Fruit fly (Drosophila melanogaster) whole organism, embryonic: ENCODE measurements around the gene CG33664.

Source experiments
- Abd-B ChIP-seq: fragments of 200-800 bp; sonication (Bioruptor generic); optimal IDR thresholded peaks from 2 replicates; lab custom pipeline; 2018; ENCODE audit warnings: missing biosample characterization, mild to moderate bottlenecking, missing genetic modification characterization, moderate library complexity
- CG1024 ChIP-seq: fragments of 200-800 bp; sonication (Bioruptor generic); IDR thresholded peaks from 2 replicates; pipeline ENCODE4 v1.3.6; 2022; ENCODE audit warnings: missing biosample characterization, missing genetic modification characterization
- CG10321 ChIP-seq: fragments of 200-800 bp; sonication (Bioruptor generic); IDR thresholded peaks from 2 replicates; pipeline ENCODE4 v1.3.6; 2022; ENCODE audit warnings: missing biosample characterization, missing genetic modification characterization
- CG11085 ChIP-seq: fragments of 200-800 bp; sonication (Bioruptor generic); IDR thresholded peaks from 2 replicates; pipeline ENCODE4 v1.3.6; 2022; ENCODE audit warnings: missing biosample characterization, missing genetic modification characterization
- CG11504 ChIP-seq: fragments of 200-800 bp; sonication (Bioruptor generic); optimal IDR thresholded peaks from 3 replicates; lab custom pipeline; 2019; ENCODE audit warnings: missing biosample characterization, mild to moderate bottlenecking, missing genetic modification characterization, moderate library complexity
- CG11695 ChIP-seq: fragments of 200-800 bp; sonication (Bioruptor generic); IDR thresholded peaks from 3 replicates; pipeline ENCODE4 v1.3.6; 2022; ENCODE audit warnings: missing biosample characterization, missing genetic modification characterization
- CG12155 ChIP-seq: fragments of 200-800 bp; sonication (Bioruptor generic); optimal IDR thresholded peaks from 3 replicates; lab custom pipeline; 2016; ENCODE audit warnings: missing biosample characterization, missing genetic modification characterization
- CG13775 ChIP-seq: fragments of 200-800 bp; sonication (Bioruptor generic); optimal IDR thresholded peaks from 3 replicates; lab custom pipeline; 2017; ENCODE audit warnings: missing biosample characterization, mild to moderate bottlenecking, missing genetic modification characterization
- CG1602 ChIP-seq: fragments of 200-800 bp; sonication (Bioruptor generic); optimal IDR thresholded peaks from 3 replicates; lab custom pipeline; 2016; ENCODE audit warnings: missing biosample characterization, missing genetic modification characterization
- CG1603 ChIP-seq: fragments of 200-800 bp; sonication (Bioruptor generic); optimal IDR thresholded peaks from 2 replicates; lab custom pipeline; 2019; ENCODE audit warnings: missing biosample characterization, mild to moderate bottlenecking, missing genetic modification characterization, moderate library complexity
- CG31224 ChIP-seq: fragments of 200-800 bp; sonication (Bioruptor generic); IDR thresholded peaks from 2 replicates; pipeline ENCODE4 v1.3.6; 2022; ENCODE audit warnings: missing biosample characterization, missing genetic modification characterization
- CG34376 ChIP-seq: fragments of 200-800 bp; sonication (Bioruptor generic); optimal IDR thresholded peaks from 2 replicates; lab custom pipeline; 2018; ENCODE audit warnings: missing biosample characterization, mild to moderate bottlenecking, missing genetic modification characterization
- CG3847 ChIP-seq: fragments of 200-800 bp; sonication (Bioruptor generic); IDR thresholded peaks from 2 replicates; pipeline ENCODE4 v1.3.6; 2022; ENCODE audit warnings: missing biosample characterization, missing genetic modification characterization
- CG4820 ChIP-seq: fragments of 200-800 bp; sonication (Bioruptor generic); optimal IDR thresholded peaks from 3 replicates; lab custom pipeline; 2016; ENCODE audit warnings: missing biosample characterization, missing genetic modification characterization
- CG6683 ChIP-seq: fragments of 200-800 bp; sonication (Bioruptor generic); optimal IDR thresholded peaks from 2 replicates; lab custom pipeline; 2017; ENCODE audit warnings: missing biosample characterization, mild to moderate bottlenecking, missing genetic modification characterization, missing genetic modification reagents
- CG7556 ChIP-seq: fragments of 200-800 bp; sonication (Bioruptor generic); optimal IDR thresholded peaks from 2 replicates; lab custom pipeline; 2017; ENCODE audit warnings: missing biosample characterization, mild to moderate bottlenecking, missing genetic modification characterization
- CG7839 ChIP-seq: fragments of 200-800 bp; sonication (Bioruptor generic); optimal IDR thresholded peaks from 3 replicates; lab custom pipeline; 2018; ENCODE audit warnings: missing biosample characterization, mild to moderate bottlenecking, missing genetic modification characterization, moderate library complexity
- CG9215 ChIP-seq: fragments of 200-800 bp; sonication (Bioruptor generic); IDR thresholded peaks from 2 replicates; pipeline ENCODE4 v1.3.6; 2022; ENCODE audit warnings: missing biosample characterization, missing genetic modification characterization
- CG9932 ChIP-seq: fragments of 200-800 bp; sonication (Bioruptor generic); IDR thresholded peaks from 2 replicates; pipeline ENCODE4 v1.3.6; 2022; ENCODE audit warnings: missing biosample characterization, missing genetic modification characterization
- CTCF ChIP-seq: fragments of 200-800 bp; sonication (Bioruptor generic); optimal IDR thresholded peaks from 2 replicates; lab custom pipeline; 2017; ENCODE audit warnings: missing biosample characterization, mild to moderate bottlenecking, missing genetic modification characterization, moderate library complexity
- Dad ChIP-seq: fragments of 200-800 bp; sonication (Bioruptor generic); optimal IDR thresholded peaks from 3 replicates; lab custom pipeline; 2016; ENCODE audit warnings: missing biosample characterization, missing genetic modification characterization
- Drgx ChIP-seq: fragments of 200-800 bp; sonication (Bioruptor generic); IDR thresholded peaks from 2 replicates; pipeline ENCODE4 v1.3.6; 2022; ENCODE audit warnings: missing biosample characterization, missing genetic modification characterization
- H15 ChIP-seq: fragments of 200-800 bp; sonication (Bioruptor generic); IDR thresholded peaks from 3 replicates; pipeline ENCODE4 v1.3.6; 2022; ENCODE audit warnings: missing biosample characterization, missing genetic modification characterization
- HHEX ChIP-seq: fragments of 200-800 bp; sonication (Bioruptor generic); optimal IDR thresholded peaks from 3 replicates; lab custom pipeline; 2017; ENCODE audit warnings: missing biosample characterization, mild to moderate bottlenecking, missing genetic modification characterization, missing genetic modification reagents
- HLH54F ChIP-seq: fragments of 200-800 bp; sonication (Bioruptor generic); optimal IDR thresholded peaks from 3 replicates; lab custom pipeline; 2016; ENCODE audit warnings: missing biosample characterization, missing genetic modification characterization
- Hr78 ChIP-seq, 2 experiments: fragments of 200-800 bp in 1 of 2; fragments of >200 bp in 1 of 2; sonication (Bioruptor generic) in 1 of 2; optimal IDR thresholded peaks; 2 replicates each; lab custom pipeline; 2017 to 2019; ENCODE audit warnings: missing biosample characterization in 2 of 2, missing genetic modification characterization in 2 of 2, mild to moderate bottlenecking in 1 of 2, moderate library complexity in 1 of 2
- Oli ChIP-seq: fragments of 200-800 bp; sonication (Bioruptor generic); optimal IDR thresholded peaks from 2 replicates; lab custom pipeline; 2018; ENCODE audit warnings: missing biosample characterization, mild to moderate bottlenecking, missing genetic modification characterization, moderate library complexity
- Pdp1 ChIP-seq, 2 experiments: fragments of 200-800 bp; sonication (Bioruptor generic); optimal IDR thresholded peaks; 3 replicates each; lab custom pipeline; 2016; ENCODE audit warnings: missing biosample characterization in 2 of 2, missing genetic modification characterization in 2 of 2, mild to moderate bottlenecking in 1 of 2, moderate library complexity in 1 of 2
- Poxn ChIP-seq: fragments of 200-800 bp; sonication (Bioruptor generic); IDR thresholded peaks from 2 replicates; pipeline ENCODE4 v1.3.6; 2022; ENCODE audit warnings: missing biosample characterization, missing genetic modification characterization
- Rfx ChIP-seq: fragments of 200-800 bp; sonication (Bioruptor generic); IDR thresholded peaks from 2 replicates; pipeline ENCODE4 v1.3.6; 2022; ENCODE audit warnings: missing biosample characterization, missing genetic modification characterization
- Tbp ChIP-seq: fragments of >200 bp; optimal IDR thresholded peaks from 2 replicates; lab custom pipeline; 2018; ENCODE audit warnings: missing biosample characterization, missing genetic modification characterization
- Trl ChIP-seq, 3 experiments: fragments of >200 bp in 2 of 3; fragments of 200-800 bp in 1 of 3; sonication (Bioruptor generic) in 1 of 3; optimal IDR thresholded peaks; 2 replicates in 1 of 3; 3 replicates in 2 of 3; lab custom pipeline; 2016 to 2017; ENCODE audit warnings: missing biosample characterization in 1 of 3, missing genetic modification characterization in 1 of 3
- bsh ChIP-seq, 2 experiments: fragments of 200-800 bp; sonication (Bioruptor generic); optimal IDR thresholded peaks; 2 replicates each; lab custom pipeline; 2017 to 2018; ENCODE audit warnings: mild to moderate bottlenecking in 2 of 2, missing biosample characterization in 2 of 2, missing genetic modification characterization in 2 of 2, moderate library complexity in 1 of 2
- cad ChIP-seq: fragments of >200 bp; optimal IDR thresholded peaks from 2 replicates; lab custom pipeline; 2017; ENCODE audit warnings: missing biosample characterization, missing genetic modification characterization
- dmrt99B ChIP-seq: fragments of 200-800 bp; sonication (Bioruptor generic); optimal IDR thresholded peaks from 2 replicates; lab custom pipeline; 2018; ENCODE audit warnings: missing biosample characterization, mild to moderate bottlenecking, missing genetic modification characterization, moderate library complexity
- dysf ChIP-seq: fragments of 200-800 bp; sonication (Bioruptor generic); IDR thresholded peaks from 3 replicates; pipeline ENCODE4 v1.3.6; 2022; ENCODE audit warnings: missing biosample characterization, missing genetic modification characterization
- ind ChIP-seq: fragments of 200-800 bp; sonication (Bioruptor generic); optimal IDR thresholded peaks from 3 replicates; lab custom pipeline; 2016; ENCODE audit warnings: missing biosample characterization, missing genetic modification characterization
- mam ChIP-seq: fragments of 200-800 bp; sonication (Bioruptor generic); optimal IDR thresholded peaks from 3 replicates; lab custom pipeline; 2016; ENCODE audit warnings: missing biosample characterization, missing genetic modification characterization
- pan ChIP-seq, 4 experiments: fragments of >200 bp in 3 of 4; fragments of 200-800 bp in 1 of 4; sonication (Bioruptor generic) in 1 of 4; optimal IDR thresholded peaks in 3 of 4; IDR thresholded peaks in 1 of 4; 2 replicates each; pipeline versions ENCODE4 v1.3.6 to Lab custom; 2017 to 2022; ENCODE audit warnings: missing biosample characterization in 2 of 4, missing genetic modification characterization in 2 of 4, mixed read lengths in 1 of 4
- pb ChIP-seq: fragments of 200-800 bp; sonication (Bioruptor generic); optimal IDR thresholded peaks from 3 replicates; lab custom pipeline; 2016; ENCODE audit warnings: missing biosample characterization, missing genetic modification characterization
- peb ChIP-seq: fragments of 200-800 bp; sonication (Bioruptor generic); IDR thresholded peaks from 2 replicates; pipeline ENCODE4 v1.3.6; 2022; ENCODE audit warnings: missing biosample characterization, missing genetic modification characterization
- phol ChIP-seq: fragments of 200-800 bp; sonication (Bioruptor generic); optimal IDR thresholded peaks from 3 replicates; lab custom pipeline; 2018; ENCODE audit warnings: missing biosample characterization, mild to moderate bottlenecking, missing genetic modification characterization, moderate library complexity
- sisA ChIP-seq: fragments of 200-800 bp; sonication (Bioruptor generic); IDR thresholded peaks from 2 replicates; pipeline ENCODE4 v1.3.6; 2022; ENCODE audit warnings: missing biosample characterization, missing genetic modification characterization
- tin ChIP-seq: fragments of 200-800 bp; sonication (Bioruptor generic); optimal IDR thresholded peaks from 3 replicates; lab custom pipeline; 2016; ENCODE audit warnings: missing biosample characterization, missing genetic modification characterization
- ttk ChIP-seq: fragments of 200-800 bp; sonication (Bioruptor generic); IDR thresholded peaks from 2 replicates; pipeline ENCODE4 v2.1.2; 2022; ENCODE audit warnings: missing biosample characterization, missing genetic modification characterization
- unpg ChIP-seq: fragments of 200-800 bp; sonication (Bioruptor generic); optimal IDR thresholded peaks from 3 replicates; lab custom pipeline; 2018; ENCODE audit warnings: missing biosample characterization, mild to moderate bottlenecking, missing genetic modification characterization, moderate library complexity
- wor ChIP-seq: fragments of 200-800 bp; sonication (Bioruptor generic); IDR thresholded peaks from 2 replicates; pipeline ENCODE4 v1.3.6; 2022; ENCODE audit warnings: missing biosample characterization, missing genetic modification characterization
- zfh2 ChIP-seq: fragments of 200-800 bp; sonication (Bioruptor generic); optimal IDR thresholded peaks from 2 replicates; lab custom pipeline; 2016; ENCODE audit warnings: missing biosample characterization, missing genetic modification characterization

CG33664 gene

DNA sequence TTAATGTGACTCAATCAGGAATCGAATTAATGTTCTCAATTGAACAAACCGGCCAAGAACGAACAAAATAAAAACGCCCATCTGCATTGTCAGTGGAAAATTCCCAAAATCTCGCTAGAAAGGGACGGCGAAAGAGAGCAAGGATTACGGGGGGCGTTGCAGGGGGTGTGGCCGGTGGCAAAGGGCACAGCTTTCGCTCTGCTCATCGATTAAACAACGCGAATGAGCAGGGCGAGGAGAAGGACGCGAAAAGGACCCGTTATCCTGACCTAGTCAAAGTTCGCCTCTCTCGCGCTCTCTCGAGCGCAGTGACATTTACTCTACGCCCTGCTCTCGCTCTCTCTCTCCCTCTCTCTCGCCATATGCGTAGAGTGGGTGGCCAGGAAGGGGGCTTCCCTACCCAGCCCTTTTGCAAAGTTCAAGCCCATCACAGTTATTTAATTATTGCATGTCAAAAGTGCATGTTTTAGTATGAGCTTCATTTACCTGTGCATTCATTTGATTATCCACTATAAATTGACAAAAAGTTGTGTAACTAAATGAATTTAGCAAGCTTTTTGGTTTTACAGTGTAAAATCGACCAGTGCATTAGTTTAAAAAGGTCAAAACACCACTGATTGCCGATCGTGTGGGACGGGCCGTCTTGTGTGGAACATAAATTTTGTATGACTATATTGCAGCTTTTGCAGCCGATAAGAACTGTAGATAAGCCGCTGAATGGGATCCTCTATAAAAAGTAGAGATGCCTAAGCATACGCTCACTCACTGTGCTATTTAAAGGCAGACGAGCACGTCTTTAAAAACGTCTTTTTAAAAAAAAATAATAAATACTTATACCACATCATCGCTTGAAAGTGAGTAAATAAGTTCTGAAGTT is 45.0 kb upstream of the CG33664 start (continued):
- TF ChIP-seq CG4820 (GFP tag; lab: Kevin White, UChicago): no peak
- no peak for TF ChIP-seq CG1602 (GFP tag; lab: Kevin White, UChicago)
- TF ChIP-seq CG9932 (GFP tag; lab: Robert Waterston, UW): peak; percentile 44
- peak; percentile 6 for TF ChIP-seq tin (GFP tag; lab: Kevin White, UChicago)
- TF ChIP-seq wor (GFP tag; lab: Robert Waterston, UW): no peak
- peak in 1 of 2 experiments; percentile 21 for TF ChIP-seq bsh (GFP tag; optimal IDR thresholded peaks at IDR 0.05; lab: Kevin White, UChicago)
- TF ChIP-seq Hr78 (GFP tag; optimal IDR thresholded peaks at IDR 0.05; lab: Kevin White, UChicago): peak in 1 of 2 experiments; percentile 9
- no peak for TF ChIP-seq pan (optimal IDR thresholded peaks at IDR 0.05; lab: Kevin White, UChicago)
- peak in 1 of 2 experiments; percentile 31 for TF ChIP-seq pan (GFP tag; optimal IDR thresholded peaks at IDR 0.05 in 1 of 2, IDR thresholded peaks at IDR 0.05 in 1 of 2)
- no peak for TF ChIP-seq cad (GFP tag; lab: Kevin White, UChicago)
- peak; percentile 31 for TF ChIP-seq CG1603 (tag; lab: Kevin White, UChicago)
- TF ChIP-seq Dad: peak; percentile 28
- TF ChIP-seq pb (GFP tag; lab: Kevin White, UChicago): no peak
- no peak for TF ChIP-seq Poxn (GFP tag; lab: Robert Waterston, UW)
- 0 out of 2 replicates have a peak, but pooled peaks have one; percentile 13 for TF ChIP-seq CG3847 (GFP tag; lab: Robert Waterston, UW)
- TF ChIP-seq Trl (optimal IDR thresholded peaks at IDR 0.05; lab: Kevin White, UChicago): peak; percentile 50 to 72
- no peak for TF ChIP-seq Trl (GFP tag; optimal IDR thresholded peaks at IDR 0.05; lab: Kevin White, UChicago)
- TF ChIP-seq HHEX: peak; percentile 29
- peak; percentile 8; the same call in 1 of the 3 replicates for TF ChIP-seq H15 (GFP tag; lab: Robert Waterston, UW)
- TF ChIP-seq zfh2 (GFP tag; lab: Kevin White, UChicago): peak; percentile 13
- TF ChIP-seq dmrt99B: peak; percentile 32
- no peak; the same call in 1 of the 2 replicates for TF ChIP-seq CG9215 (GFP tag; lab: Robert Waterston, UW)
- TF ChIP-seq sisA (GFP tag; lab: Robert Waterston, UW): peak; percentile 42; the same call in 1 of the 2 replicates
- peak; percentile 24 for TF ChIP-seq ind
- TF ChIP-seq CG6683 (GFP tag; lab: Kevin White, UChicago): no peak
- TF ChIP-seq CG31224 (GFP tag; lab: Robert Waterston, UW): no peak
- no peak for TF ChIP-seq CG1024
- TF ChIP-seq Oli: peak; percentile 18
- peak; percentile 54 for TF ChIP-seq CG7556 (GFP tag; lab: Kevin White, UChicago)
- TF ChIP-seq CG11504 (tag; lab: Kevin White, UChicago): peak; percentile 45
- TF ChIP-seq dysf (GFP tag; lab: Robert Waterston, UW): 0 out of 3 replicates have a peak, but pooled peaks have one; percentile 46
- TF ChIP-seq Pdp1 (GFP tag; optimal IDR thresholded peaks at IDR 0.05; lab: Kevin White, UChicago): peak; percentile 8 to 43
- TF ChIP-seq CG13775: peak; percentile 27
- TF ChIP-seq Tbp: no peak
- TF ChIP-seq HLH54F (GFP tag; lab: Kevin White, UChicago): peak; percentile 4
- TF ChIP-seq CG7839 (tag; lab: Kevin White, UChicago): peak; percentile 39
- TF ChIP-seq ttk: peak; percentile 6; the same call in 1 of the 2 replicates
- TF ChIP-seq CG12155 (GFP tag; lab: Kevin White, UChicago): peak; percentile 8
- TF ChIP-seq Rfx (GFP tag; lab: Robert Waterston, UW): peak; percentile 51
- TF ChIP-seq Drgx (GFP tag; lab: Robert Waterston, UW): peak; percentile 64
- peak; percentile 1 for TF ChIP-seq CG34376
- TF ChIP-seq CG10321: no peak
- 0 out of 3 replicates have a peak, but pooled peaks have one; percentile 16 for TF ChIP-seq CG11695 (GFP tag; lab: Robert Waterston, UW)
- TF ChIP-seq unpg (GFP tag; lab: Kevin White, UChicago): peak; percentile 0
- TF ChIP-seq phol: peak; percentile 2
- no peak for TF ChIP-seq Abd-B
- no peak for TF ChIP-seq CTCF (GFP tag; lab: Kevin White, UChicago)
- no peak for TF ChIP-seq peb (GFP tag; lab: Robert Waterston, UW)
- TF ChIP-seq CG11085 (GFP tag; lab: Robert Waterston, UW): 0 out of 2 replicates have a peak, but pooled peaks have one; percentile 21
- peak; percentile 29 for TF ChIP-seq mam
